Worm (Caenorhabditis elegans) whole organism, L4 larva: ENCODE results near the gene arrd-28.
A peak's percentile ranks its signal among the peaks of the same experiment; 100 is the strongest.

ENCODE experiments used
- F37D6.2 ChIP-seq: sonication (generic microtip); optimal IDR thresholded peaks from 2 replicates; lab custom pipeline; 2016; ENCODE audit warnings: mild to moderate bottlenecking, missing genetic modification characterization, missing compliant biosample characterization
- F44E2.7 ChIP-seq: fragments of 200-800 bp; sonication (Bioruptor generic); IDR thresholded peaks from 2 replicates; pipeline ENCODE4 v2.1.2; 2022; ENCODE audit warnings: missing genetic modification characterization, missing compliant biosample characterization
- T26A8.4 ChIP-seq: fragments of 200-800 bp; sonication (Bioruptor generic); IDR thresholded peaks from 2 replicates; pipeline ENCODE4 v1.3.6; 2022; ENCODE audit warnings: missing genetic modification characterization, missing compliant biosample characterization
- ZK546.5 ChIP-seq, 2 experiments: sonication (generic microtip); optimal IDR thresholded peaks; 2 replicates each; lab custom pipeline; 2017; ENCODE audit warnings: missing biosample characterization in 2 of 2, missing genetic modification characterization in 2 of 2
- attf-4 ChIP-seq: sonication (generic microtip); optimal IDR thresholded peaks from 3 replicates; lab custom pipeline; 2017; ENCODE audit warnings: missing biosample characterization, missing genetic modification characterization
- ceh-20 ChIP-seq: fragments of 200-800 bp; sonication (Bioruptor generic); IDR thresholded peaks from 2 replicates; pipeline ENCODE4 v1.3.6; 2022; ENCODE audit warnings: missing genetic modification reagents, missing genetic modification characterization, missing compliant biosample characterization
- ceh-32 ChIP-seq: sonication (generic microtip); optimal IDR thresholded peaks from 2 replicates; lab custom pipeline; 2016; ENCODE audit warnings: mild to moderate bottlenecking, missing genetic modification characterization, missing compliant biosample characterization; ENCODE audit not compliant: poor library complexity
- ceh-82 ChIP-seq: sonication (generic microtip); optimal IDR thresholded peaks from 2 replicates; lab custom pipeline; 2017; ENCODE audit warnings: missing biosample characterization, missing genetic modification characterization
- ces-1 ChIP-seq: fragments of 150-350 bp; sonication (generic microtip); optimal IDR thresholded peaks from 4 replicates; lab custom pipeline; 2014; ENCODE audit warnings: missing biosample characterization, missing genetic modification reagents, missing genetic modification characterization
- cey-2 ChIP-seq: sonication (generic microtip); optimal IDR thresholded peaks from 3 replicates; lab custom pipeline; 2017; ENCODE audit warnings: missing genetic modification characterization, mild to moderate bottlenecking, missing compliant biosample characterization, antibody characterized with exemption, borderline replicate concordance; ENCODE audit not compliant: insufficient read depth
- ctbp-1 ChIP-seq: fragments of 200-800 bp; sonication (Bioruptor generic); IDR thresholded peaks from 2 replicates; pipeline ENCODE4 v1.3.6; 2022; ENCODE audit warnings: missing genetic modification reagents, missing genetic modification characterization, missing compliant biosample characterization
- daf-12 ChIP-seq: fragments of 150-350 bp; optimal IDR thresholded peaks from 2 replicates; lab custom pipeline; 2014; ENCODE audit warnings: missing biosample characterization, missing genetic modification reagents, missing genetic modification characterization
- dmd-6 ChIP-seq: fragments of 200-800 bp; sonication (Bioruptor generic); IDR thresholded peaks from 2 replicates; pipeline ENCODE4 v1.3.6; 2022; ENCODE audit warnings: missing genetic modification reagents, missing genetic modification characterization, missing compliant biosample characterization
- dmd-8 ChIP-seq: fragments of 200-800 bp; sonication (Bioruptor generic); IDR thresholded peaks from 2 replicates; pipeline ENCODE4 v1.3.6; 2022; ENCODE audit warnings: missing genetic modification characterization, missing compliant biosample characterization
- dpl-1 ChIP-seq: fragments of 150-350 bp; optimal IDR thresholded peaks from 2 replicates; lab custom pipeline; 2014; ENCODE audit warnings: missing biosample characterization, missing genetic modification reagents, missing genetic modification characterization
- egl-43 ChIP-seq: fragments of 200-800 bp; sonication (Bioruptor generic); IDR thresholded peaks from 2 replicates; pipeline ENCODE4 v1.3.6; 2022; ENCODE audit warnings: missing genetic modification reagents, missing genetic modification characterization, missing compliant biosample characterization
- fos-1 ChIP-seq: fragments of 150-350 bp; optimal IDR thresholded peaks from 2 replicates; lab custom pipeline; 2014; ENCODE audit warnings: missing biosample characterization, missing genetic modification characterization
- gei-8 ChIP-seq: fragments of 200-800 bp; sonication (Bioruptor generic); optimal IDR thresholded peaks from 2 replicates; lab custom pipeline; 2018; ENCODE audit warnings: mild to moderate bottlenecking, missing genetic modification characterization, missing compliant biosample characterization
- hmg-1.1 ChIP-seq: fragments of 200-800 bp; sonication (Bioruptor generic); IDR thresholded peaks from 2 replicates; pipeline ENCODE4 v1.3.6; 2022; ENCODE audit warnings: missing genetic modification reagents, missing genetic modification characterization, missing compliant biosample characterization
- jun-1 ChIP-seq: fragments of 150-350 bp; optimal IDR thresholded peaks from 2 replicates; lab custom pipeline; 2014; ENCODE audit warnings: missing biosample characterization, missing genetic modification reagents, missing genetic modification characterization
- lim-7 ChIP-seq: fragments of 200-800 bp; sonication (Bioruptor generic); IDR thresholded peaks from 2 replicates; pipeline ENCODE4 v1.3.6; 2022; ENCODE audit warnings: missing genetic modification characterization, missing compliant biosample characterization
- lin-1 ChIP-seq: fragments of 200-800 bp; sonication (Bioruptor generic); IDR thresholded peaks from 2 replicates; pipeline ENCODE4 v1.3.6; 2022; ENCODE audit warnings: missing genetic modification reagents, missing genetic modification characterization, missing compliant biosample characterization
- lin-13 ChIP-seq: fragments of 150-350 bp; optimal IDR thresholded peaks from 2 replicates; lab custom pipeline; 2014; ENCODE audit warnings: missing biosample characterization, missing genetic modification reagents, missing genetic modification characterization
- lir-3 ChIP-seq: sonication (generic microtip); optimal IDR thresholded peaks from 2 replicates; lab custom pipeline; 2016; ENCODE audit warnings: mild to moderate bottlenecking, missing genetic modification characterization, missing compliant biosample characterization
- lsy-2 ChIP-seq, 2 experiments: fragments of 150-350 bp in 1 of 2; sonication (generic microtip) in 1 of 2; optimal IDR thresholded peaks; 2 replicates each; lab custom pipeline; 2014 to 2017; ENCODE audit warnings: missing biosample characterization in 2 of 2, missing genetic modification characterization in 2 of 2
- madf-5 ChIP-seq, 2 experiments: fragments of 200-800 bp; sonication (Bioruptor generic); IDR thresholded peaks; 2 replicates each; pipeline ENCODE4 v1.3.6; 2022; ENCODE audit warnings: missing compliant biosample characterization in 2 of 2, missing genetic modification characterization in 2 of 2
- mes-2 ChIP-seq: sonication (generic microtip); optimal IDR thresholded peaks from 2 replicates; lab custom pipeline; 2016; ENCODE audit warnings: missing genotype, mild to moderate bottlenecking, missing genetic modification characterization, missing compliant biosample characterization; ENCODE audit not compliant: poor library complexity, severe bottlenecking
- nhr-102 ChIP-seq: sonication (generic microtip); optimal IDR thresholded peaks from 2 replicates; lab custom pipeline; 2016; ENCODE audit warnings: mild to moderate bottlenecking, missing genetic modification characterization, moderate library complexity, missing compliant biosample characterization
- nhr-237 ChIP-seq: sonication (generic microtip); optimal IDR thresholded peaks from 2 replicates; lab custom pipeline; 2017; ENCODE audit warnings: missing biosample characterization, missing genetic modification characterization
- nhr-25 ChIP-seq: sonication (generic microtip); optimal IDR thresholded peaks from 2 replicates; lab custom pipeline; 2017; ENCODE audit warnings: missing genetic modification characterization, mild to moderate bottlenecking, missing compliant biosample characterization, antibody characterized with exemption, moderate library complexity, borderline replicate concordance; ENCODE audit not compliant: insufficient read depth
- pqm-1 ChIP-seq: sonication (generic microtip); optimal IDR thresholded peaks from 2 replicates; lab custom pipeline; 2017; ENCODE audit warnings: missing biosample characterization, missing genetic modification characterization
- rbr-2 ChIP-seq: sonication (generic microtip); optimal IDR thresholded peaks from 2 replicates; lab custom pipeline; 2016; ENCODE audit warnings: missing genotype, missing genetic modification characterization, missing compliant biosample characterization
- sdz-12 ChIP-seq: fragments of 200-800 bp; sonication (Bioruptor generic); optimal IDR thresholded peaks from 2 replicates; lab custom pipeline; 2018; ENCODE audit warnings: mild to moderate bottlenecking, missing genetic modification characterization, missing compliant biosample characterization
- skn-1 ChIP-seq: fragments of 150-350 bp; optimal IDR thresholded peaks from 2 replicates; lab custom pipeline; 2014; ENCODE audit warnings: missing biosample characterization, missing genetic modification characterization
- snpc-1.2 ChIP-seq: fragments of 200-800 bp; sonication (Bioruptor generic); IDR thresholded peaks from 2 replicates; pipeline ENCODE4 v1.3.6; 2022; ENCODE audit warnings: missing genetic modification reagents, missing genetic modification characterization, missing compliant biosample characterization
- snpc-4 ChIP-seq: fragments of 150-350 bp; optimal IDR thresholded peaks from 2 replicates; lab custom pipeline; 2014; ENCODE audit warnings: missing biosample characterization, missing genetic modification characterization
- spr-1 ChIP-seq: sonication (generic microtip); optimal IDR thresholded peaks from 2 replicates; lab custom pipeline; 2016; ENCODE audit warnings: mild to moderate bottlenecking, missing genetic modification characterization, missing compliant biosample characterization
- spr-3 ChIP-seq: fragments of 200-800 bp; sonication (Bioruptor generic); optimal IDR thresholded peaks from 2 replicates; lab custom pipeline; 2018; ENCODE audit warnings: mild to moderate bottlenecking, missing genetic modification characterization, missing compliant biosample characterization
- unc-130 ChIP-seq: sonication (generic microtip); optimal IDR thresholded peaks from 2 replicates; lab custom pipeline; 2016; ENCODE audit warnings: missing genetic modification reagents, missing genetic modification characterization, missing compliant biosample characterization
- unc-39 ChIP-seq: sonication (generic microtip); optimal IDR thresholded peaks from 2 replicates; lab custom pipeline; 2017; ENCODE audit warnings: missing biosample characterization, missing genetic modification characterization
- unc-62 ChIP-seq, 3 experiments: fragments of 150-350 bp in 1 of 3; sonication (generic microtip); optimal IDR thresholded peaks in 2 of 3; peaks in 1 of 3; 1 replicate in 1 of 3; 2 replicates in 2 of 3; lab custom pipeline; 2014 to 2017; ENCODE audit warnings: missing biosample characterization in 3 of 3, missing genetic modification characterization in 3 of 3, missing genetic modification reagents in 3 of 3, missing genotype in 1 of 3
- zag-1 ChIP-seq: fragments of 150-350 bp; optimal IDR thresholded peaks from 2 replicates; lab custom pipeline; 2014; ENCODE audit warnings: missing biosample characterization, missing genetic modification characterization
- zip-11 ChIP-seq: fragments of 200-800 bp; sonication (Bioruptor generic); IDR thresholded peaks from 2 replicates; pipeline ENCODE4 v1.3.6; 2022; ENCODE audit warnings: missing genetic modification characterization, missing compliant biosample characterization
- zip-2 ChIP-seq: fragments of 150-350 bp; optimal IDR thresholded peaks from 2 replicates; lab custom pipeline; 2014; ENCODE audit warnings: missing biosample characterization, missing genetic modification characterization
- ztf-11 ChIP-seq: fragments of 150-350 bp; optimal IDR thresholded peaks from 2 replicates; lab custom pipeline; 2014; ENCODE audit warnings: missing biosample characterization, missing genetic modification characterization
- ztf-7 ChIP-seq: fragments of 150-350 bp; optimal IDR thresholded peaks from 2 replicates; lab custom pipeline; 2014; ENCODE audit warnings: missing biosample characterization, missing genetic modification characterization

arrd-28 gene

DNA sequence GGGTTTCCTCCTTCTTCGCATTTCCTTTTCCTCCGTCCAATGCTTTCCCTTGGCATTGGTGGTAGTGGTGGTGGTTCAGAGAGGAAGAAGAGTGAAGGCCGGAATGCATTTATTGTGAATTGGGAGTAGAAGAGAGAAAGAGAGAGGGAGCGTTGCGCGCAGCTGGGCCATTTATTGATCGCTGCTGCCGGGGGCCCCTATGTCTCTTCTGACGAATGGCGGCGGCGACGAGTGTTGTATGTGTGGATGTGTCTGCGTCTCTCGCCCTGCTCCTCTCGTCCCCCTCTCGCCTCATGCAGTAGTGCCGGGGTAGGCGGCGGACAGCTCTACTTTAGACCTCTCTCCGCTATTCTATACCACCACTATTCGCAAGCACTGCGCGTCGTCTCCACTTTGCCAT, 37.2 kb upstream of the arrd-28 start, which contains the start of gene unc-115 (continued):
- TF ChIP-seq lim-7 (no peak), daf-12 (tag; lab: Kevin White, UChicago) (no peak), unc-39 (no peak), fos-1 (tag; lab: Kevin White, UChicago) (no peak), nhr-102 (peak; percentile 40), hmg-1.1 (peak; percentile 94), ceh-82 (tag; lab: Kevin White, UChicago) (no peak), madf-5 (GFP tag; IDR thresholded peaks at IDR 0.05; lab: Robert Waterston, UW) (0 out of 4 replicates have a peak, but pooled peaks of 1 of the 2 experiments have one; percentile 43), spr-3 (GFP tag; lab: Kevin White, UChicago) (no peak), egl-43 (peak; percentile 93), rbr-2 (peak; percentile 91), cey-2 (tag; lab: Kevin White, UChicago) (no peak), lir-3 (tag; lab: Kevin White, UChicago) (peak; percentile 24), lin-1 (GFP tag; lab: Robert Waterston, UW) (no peak; the same call in 1 of the 2 replicates), ztf-7 (tag; lab: Kevin White, UChicago) (no peak), ZK546.5 (tag; optimal IDR thresholded peaks at IDR 0.05; lab: Kevin White, UChicago) (no peak), zag-1 (tag; lab: Kevin White, UChicago) (no peak), attf-4 (tag; lab: Kevin White, UChicago) (no peak), ztf-11 (no peak), jun-1 (tag; lab: Kevin White, UChicago) (no peak), zip-11 (GFP tag; lab: Robert Waterston, UW) (no peak), dmd-6 (GFP tag; lab: Robert Waterston, UW) (peak; percentile 48)

DNA sequence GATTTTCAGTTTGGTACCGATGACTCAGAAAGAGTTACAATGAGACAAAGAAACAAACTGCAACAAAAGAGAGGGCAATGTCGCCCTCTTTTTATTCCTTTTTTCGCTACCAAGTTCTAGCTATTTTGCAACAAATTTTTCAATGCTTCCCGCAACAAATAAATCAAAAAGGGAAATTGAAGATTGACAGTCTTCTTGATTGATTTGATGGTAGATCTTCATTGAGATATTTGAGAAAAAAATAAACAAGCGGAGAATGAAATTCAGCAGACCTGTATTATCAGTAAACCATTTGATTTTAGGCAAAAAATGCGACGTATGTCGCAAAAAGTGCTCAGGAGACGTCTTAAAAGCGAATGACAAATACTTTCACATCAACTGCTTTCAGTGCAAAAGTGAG, 36.6 kb upstream of the arrd-28 start:
- TF ChIP-seq ceh-82 (tag; lab: Kevin White, UChicago) (no peak), unc-62 (GFP tag; optimal IDR thresholded peaks at IDR 0.05 in 1 of 2; lab: Kevin White, UChicago) (peak in 1 of 2 experiments; percentile 98), unc-62 (tag; optimal IDR thresholded peaks at IDR 0.05; lab: Kevin White, UChicago) (no peak)
- TF ChIP-seq, all 104 proteins: peak for 1

DNA sequence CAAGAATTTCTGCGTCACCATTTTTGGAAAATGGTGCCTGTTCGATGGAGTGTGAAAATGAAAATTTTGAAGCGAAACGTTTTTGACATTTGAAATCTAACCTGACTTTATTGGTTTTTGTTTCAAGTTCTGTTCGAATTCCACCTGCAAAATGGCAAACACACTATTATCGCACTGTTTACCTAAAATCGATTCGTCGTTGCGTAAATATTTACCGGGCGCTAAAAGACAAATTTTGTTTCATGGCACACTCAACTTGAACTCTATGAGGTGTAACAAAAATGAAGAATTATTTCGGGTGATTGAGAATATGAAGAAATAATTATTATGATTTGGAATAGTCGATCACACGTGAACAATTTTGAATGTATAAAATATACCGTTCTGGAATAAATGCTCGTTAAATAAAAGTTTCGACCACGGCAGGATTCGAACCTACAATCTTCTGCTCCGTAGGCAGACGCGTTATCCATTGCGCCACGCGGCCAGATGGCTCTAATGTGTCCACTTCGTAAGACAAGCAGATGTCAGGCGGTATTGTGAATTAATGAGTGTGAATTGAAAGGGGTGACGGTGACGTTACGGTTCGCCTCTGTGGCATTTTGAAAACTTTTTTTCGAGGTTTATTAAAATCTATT, 35.4 kb upstream of the arrd-28 start:
- TF ChIP-seq dpl-1 (GFP tag; lab: Kevin White, UChicago) (no peak), lsy-2 (tag; optimal IDR thresholded peaks at IDR 0.05; lab: Kevin White, UChicago) (peak in 1 of 2 experiments; percentile 39), jun-1 (tag; lab: Kevin White, UChicago) (no peak), zip-2 (tag; lab: Kevin White, UChicago) (peak; percentile 12), ces-1 (GFP tag; lab: Kevin White, UChicago) (no peak), snpc-4 (tag; lab: Kevin White, UChicago) (no peak), ZK546.5 (tag; optimal IDR thresholded peaks at IDR 0.05; lab: Kevin White, UChicago) (no peak), lin-13 (GFP tag; lab: Kevin White, UChicago) (peak; percentile 21), sdz-12 (GFP tag; lab: Kevin White, UChicago) (no peak), ceh-20 (GFP tag; lab: Robert Waterston, UW) (no peak), T26A8.4 (GFP tag; lab: Robert Waterston, UW) (no peak), pqm-1 (tag; lab: Kevin White, UChicago) (no peak), lir-3 (tag; lab: Kevin White, UChicago) (peak; percentile 54), skn-1 (tag; lab: Kevin White, UChicago) (no peak), snpc-1.2 (GFP tag; lab: Robert Waterston, UW) (peak; percentile 92), spr-1 (tag; lab: Kevin White, UChicago) (peak; percentile 13), ctbp-1 (GFP tag; lab: Robert Waterston, UW) (peak; percentile 47; the same call in 1 of the 2 replicates), unc-39 (no peak), dmd-8 (peak; percentile 59; the same call in 1 of the 2 replicates), ceh-32 (no peak), cey-2 (tag; lab: Kevin White, UChicago) (no peak), ceh-82 (tag; lab: Kevin White, UChicago) (no peak), F44E2.7 (GFP tag; lab: Robert Waterston, UW) (no peak), nhr-237 (no peak), nhr-25 (tag; lab: Kevin White, UChicago) (no peak), unc-130 (GFP tag; lab: Kevin White, UChicago) (no peak), F37D6.2 (tag; lab: Kevin White, UChicago) (no peak), gei-8 (GFP tag; lab: Kevin White, UChicago) (no peak), mes-2 (peak; percentile 45), zip-11 (GFP tag; lab: Robert Waterston, UW) (no peak)
